Worm (Caenorhabditis elegans) whole organism, L1 larva: ENCODE results near the gene oac-41.

Experiments
- egl-27 ChIP-seq, 2 experiments: fragments of 150-350 bp in 1 of 2; sonication (generic microtip); optimal IDR thresholded peaks; 3 replicates each; lab custom pipeline; 2017 to 2018; ENCODE audit warnings: missing biosample characterization in 2 of 2, missing genetic modification characterization in 2 of 2, missing genetic modification reagents in 2 of 2
- mep-1 ChIP-seq: fragments of 150-350 bp; optimal IDR thresholded peaks from 2 replicates; lab custom pipeline; 2014; ENCODE audit warnings: missing biosample characterization, missing genetic modification characterization
- unc-62 ChIP-seq: fragments of 150-350 bp; optimal IDR thresholded peaks from 2 replicates; lab custom pipeline; 2014; ENCODE audit warnings: missing biosample characterization, missing genetic modification reagents, missing genetic modification characterization
- vab-15 ChIP-seq: sonication (generic microtip); optimal IDR thresholded peaks from 2 replicates; lab custom pipeline; 2017; ENCODE audit warnings: missing genotype, mild to moderate bottlenecking, missing genetic modification characterization, missing compliant biosample characterization
- ztf-11 ChIP-seq, 2 experiments: sonication (generic microtip); optimal IDR thresholded peaks; 2 replicates each; lab custom pipeline; 2016 to 2017; ENCODE audit warnings: missing genetic modification characterization in 2 of 2, missing biosample characterization in 1 of 2, missing compliant biosample characterization in 1 of 2

DNA sequence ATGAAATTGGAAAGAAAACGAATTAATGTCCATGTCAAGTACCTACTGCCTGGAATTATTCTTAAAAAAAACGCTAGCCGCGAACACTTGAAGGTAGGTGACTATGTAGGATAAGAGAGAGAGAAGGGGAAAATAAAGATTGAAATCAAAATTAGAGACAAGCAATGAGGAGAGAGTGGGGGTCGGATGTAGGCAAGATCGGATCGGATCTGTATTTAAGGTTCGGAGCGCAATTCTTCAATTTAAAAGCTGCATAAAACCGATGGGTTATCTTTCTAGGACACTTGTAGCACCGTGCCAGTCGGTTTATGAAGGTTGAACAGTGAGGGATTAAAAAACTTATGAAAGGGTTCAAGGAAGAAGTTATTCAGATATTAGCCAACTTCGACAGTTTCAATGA lies 41.2 kb upstream of the oac-41 start:
- TF ChIP-seq vab-15 (tag; lab: Kevin White, UChicago) (no peak), egl-27 (tag; optimal IDR thresholded peaks at IDR 0.05; lab: Kevin White, UChicago) (no peak), ztf-11 (tag; optimal IDR thresholded peaks at IDR 0.05; lab: Kevin White, UChicago) (no peak), unc-62 (GFP tag; lab: Kevin White, UChicago) (no peak), mep-1 (tag; lab: Kevin White, UChicago) (no peak)
